Worm (Caenorhabditis elegans): ENCODE results near the gene ZK380.6.
"Not testable (repeated sequence)": the region's sequence is repeated elsewhere in the genome, so short reads cannot be mapped to it uniquely, and the experiment has no call there.

Gene ZK380.6

DNA sequence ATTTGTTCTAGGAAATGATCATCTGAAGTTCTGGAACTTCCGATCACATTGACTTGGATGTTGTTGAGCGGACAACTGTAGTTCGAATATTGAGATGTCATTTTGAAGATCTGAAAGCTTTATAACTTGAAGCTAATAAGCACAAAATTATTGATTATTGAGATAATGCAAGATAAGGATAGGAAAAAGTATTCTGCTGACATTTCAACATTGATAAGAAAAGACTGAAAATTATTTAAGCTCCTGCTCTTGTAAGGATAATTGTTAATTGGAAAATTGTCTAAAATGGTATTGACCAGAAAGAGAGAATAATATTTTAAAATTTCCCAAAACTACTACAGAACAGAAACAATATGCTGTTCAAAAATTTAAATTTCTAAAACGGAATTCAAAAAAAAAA lies 19.8 kb downstream of the ZK380.6 start, which contains the start of gene tbx-31:
Gene tbx-31, minus strand, starts transcription at position 101 of the 400 bp plus-strand sequence.
- no peak for TF ChIP-seq R02D3.7 (tag; optimal IDR thresholded peaks at IDR 0.05)
- TF ChIP-seq nhr-12 (tag; optimal IDR thresholded peaks at IDR 0.05) = no peak
- TF ChIP-seq mml-1 (tag; optimal IDR thresholded peaks at IDR 0.05) = no peak
- no peak for TF ChIP-seq egl-27 (tag; optimal IDR thresholded peaks at IDR 0.05)
- no peak for TF ChIP-seq ceh-82 (tag; optimal IDR thresholded peaks at IDR 0.05)
- no peak for TF ChIP-seq nhr-43 (tag; optimal IDR thresholded peaks at IDR 0.05; ENCODE audit: poor library complexity, severe bottlenecking)
- no peak for TF ChIP-seq sea-2 (GFP tag; optimal IDR thresholded peaks at IDR 0.05)
- no peak for TF ChIP-seq nhr-28 (tag; optimal IDR thresholded peaks at IDR 0.05)
- TF ChIP-seq nhr-11 (tag; optimal IDR thresholded peaks at IDR 0.05) = no peak

DNA sequence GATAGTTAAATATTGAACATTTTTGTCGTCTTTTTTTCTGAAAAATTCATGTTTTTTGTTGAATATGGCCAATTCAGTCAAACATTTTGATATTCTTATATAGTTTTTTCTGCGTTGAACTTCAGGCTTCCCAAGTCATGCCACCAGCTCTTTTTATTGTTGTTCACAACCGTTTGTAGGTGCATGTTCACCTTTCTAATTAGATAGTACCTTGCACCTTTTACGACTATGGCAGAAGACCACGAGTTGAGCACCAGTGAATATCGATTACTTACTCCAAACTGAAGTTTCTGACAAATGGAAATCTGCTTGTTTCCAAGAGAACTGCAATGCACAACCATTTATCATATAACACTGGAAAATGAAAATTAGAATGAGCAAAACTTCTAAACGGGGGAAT lies 21.6 kb downstream of the ZK380.6 start:
- TF ChIP-seq unc-62 (GFP tag; optimal IDR thresholded peaks at IDR 0.05) (no peak), lin-15B (tag; optimal IDR thresholded peaks at IDR 0.05) (no peak), tbx-2 (tag; optimal IDR thresholded peaks at IDR 0.05) (no peak), ceh-9 (tag; optimal IDR thresholded peaks at IDR 0.05) (no peak)

DNA sequence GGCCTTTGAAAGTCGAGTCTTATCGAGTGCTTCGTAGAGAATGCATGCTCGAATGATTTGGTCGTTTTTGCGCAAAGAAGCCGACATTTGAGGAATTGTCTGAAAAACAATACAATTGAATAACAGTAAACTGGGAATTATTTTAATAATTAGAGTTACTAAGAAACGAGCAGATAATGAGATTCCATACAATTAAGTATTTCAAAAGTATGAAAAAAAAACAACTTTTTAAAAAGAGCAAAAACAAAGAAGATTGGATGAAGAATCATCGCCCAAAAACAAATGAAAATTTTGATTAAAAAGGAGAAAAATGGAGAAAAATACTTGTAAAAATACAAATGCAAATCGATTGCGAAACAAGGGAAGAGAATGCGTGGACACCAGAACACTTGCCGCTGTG lies 23.8 kb downstream of the ZK380.6 start, which contains the start of gene fbxa-170:
Gene fbxa-170, minus strand, starts transcription at position 101 of the 400 bp plus-strand sequence.
- TF ChIP-seq sea-2 (GFP tag; optimal IDR thresholded peaks at IDR 0.05) (no peak), ceh-82 (tag; optimal IDR thresholded peaks at IDR 0.05) (no peak), ZK546.5 (tag; optimal IDR thresholded peaks at IDR 0.05) (no peak), pha-4 (tag; optimal IDR thresholded peaks at IDR 0.05) (no peak), lsy-12 (tag; optimal IDR thresholded peaks at IDR 0.05) (no peak), nfya-1 (tag; optimal IDR thresholded peaks at IDR 0.05; ENCODE audit: insufficient read depth) (no peak), nhr-43 (tag; optimal IDR thresholded peaks at IDR 0.05; ENCODE audit: poor library complexity, severe bottlenecking) (no peak), nhr-76 (tag; optimal IDR thresholded peaks at IDR 0.05) (no peak), nhr-23 (tag; optimal IDR thresholded peaks at IDR 0.05) (no peak), eor-1 (tag; optimal IDR thresholded peaks at IDR 0.05) (no peak), mml-1 (tag; optimal IDR thresholded peaks at IDR 0.05) (no peak), fos-1 (tag; optimal IDR thresholded peaks at IDR 0.05) (no peak)

DNA sequence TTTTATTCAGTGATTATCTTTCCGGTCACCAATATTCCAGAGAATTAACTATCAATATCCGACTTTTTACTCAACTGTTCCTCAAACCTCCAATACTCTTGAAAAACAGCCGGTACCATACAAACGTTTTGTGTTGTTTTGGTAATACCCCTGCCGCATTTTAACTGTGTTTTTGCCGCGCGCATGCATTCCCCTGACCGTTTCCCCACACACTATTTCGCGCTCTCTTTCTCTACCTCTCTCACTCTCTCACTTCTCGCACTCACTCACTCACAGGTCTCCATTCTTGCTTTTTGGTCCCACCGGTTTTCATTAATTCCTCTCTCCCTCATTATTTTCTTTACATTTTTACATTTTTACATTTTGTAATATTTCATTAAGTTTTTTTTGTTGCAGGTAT lies 28.3 kb downstream of the ZK380.6 start, which contains the start of gene meg-4:
Gene meg-4, plus strand, starts transcription at position 397 of the 400 bp plus-strand sequence.
- TF ChIP-seq fkh-2 (tag; optimal IDR thresholded peaks at IDR 0.05) = no peak
- no peak for TF ChIP-seq ceh-16 (tag; optimal IDR thresholded peaks at IDR 0.05)
- no peak for TF ChIP-seq ceh-28 (tag; optimal IDR thresholded peaks at IDR 0.05)
- TF ChIP-seq lin-15B (tag; optimal IDR thresholded peaks at IDR 0.05) = no peak
- no peak for TF ChIP-seq nhr-237 (tag; optimal IDR thresholded peaks at IDR 0.05)
- no peak for TF ChIP-seq elt-2 (tag; optimal IDR thresholded peaks at IDR 0.05)
- TF ChIP-seq nhr-67 (tag; optimal IDR thresholded peaks at IDR 0.05) = no peak
- no peak for TF ChIP-seq aly-2 (tag; optimal IDR thresholded peaks at IDR 0.05)
- TF ChIP-seq nhr-76 (tag; optimal IDR thresholded peaks at IDR 0.05) = no peak
- no peak for TF ChIP-seq nhr-12 (tag; optimal IDR thresholded peaks at IDR 0.05)

DNA sequence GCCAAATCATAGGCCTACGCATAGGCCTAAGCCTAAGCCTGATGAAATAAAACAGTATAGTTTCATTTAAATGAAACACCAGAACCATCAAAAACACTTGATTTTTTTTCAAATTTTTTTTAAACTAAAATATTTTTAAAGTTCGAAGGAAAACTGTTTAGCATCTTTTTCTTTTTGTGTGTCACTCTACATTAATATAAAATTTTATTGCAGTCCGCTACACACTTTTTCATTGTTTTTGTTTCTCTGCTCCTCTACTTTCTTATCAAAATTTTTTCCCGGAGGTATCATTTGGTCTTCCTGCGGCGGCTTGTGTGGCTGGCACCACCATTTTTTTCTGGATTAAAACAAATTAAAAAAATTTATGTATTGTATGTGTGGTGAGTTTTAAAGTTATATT lies 32.8 kb downstream of the ZK380.6 start, which contains the start of gene C36C9.11:
Gene C36C9.11, plus strand, starts transcription at position 301 of the 400 bp plus-strand sequence.
- not testable (repeated sequence) for TF ChIP-seq fkh-10 (GFP tag; optimal IDR thresholded peaks at IDR 0.05); zag-1 (tag; optimal IDR thresholded peaks at IDR 0.05); nhr-77 (tag; optimal IDR thresholded peaks at IDR 0.05)

DNA sequence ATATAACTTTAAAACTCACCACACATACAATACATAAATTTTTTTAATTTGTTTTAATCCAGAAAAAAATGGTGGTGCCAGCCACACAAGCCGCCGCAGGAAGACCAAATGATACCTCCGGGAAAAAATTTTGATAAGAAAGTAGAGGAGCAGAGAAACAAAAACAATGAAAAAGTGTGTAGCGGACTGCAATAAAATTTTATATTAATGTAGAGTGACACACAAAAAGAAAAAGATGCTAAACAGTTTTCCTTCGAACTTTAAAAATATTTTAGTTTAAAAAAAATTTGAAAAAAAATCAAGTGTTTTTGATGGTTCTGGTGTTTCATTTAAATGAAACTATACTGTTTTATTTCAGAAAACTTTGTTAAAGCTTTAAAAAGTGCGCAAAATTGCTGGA lies 35.8 kb downstream of the ZK380.6 start, which contains the start of gene C36C9.12:
Gene C36C9.12, minus strand, starts transcription at position 101 of the 400 bp plus-strand sequence.
- not testable (repeated sequence) for TF ChIP-seq nhr-12, egl-27, nhr-23 (tag; optimal IDR thresholded peaks at IDR 0.05)
